Fruit fly (Drosophila melanogaster) whole organism, embryonic: ENCODE results near the gene Zw.
A peak's percentile ranks its signal among the peaks of the same experiment; 100 is the strongest.

ENCODE experiments used
- Antp ChIP-seq: fragments of 200-800 bp; sonication (Bioruptor generic); optimal IDR thresholded peaks from 3 replicates; lab custom pipeline; 2016; ENCODE audit warnings: missing biosample characterization, missing genetic modification characterization
- BEAF-32 ChIP-seq: fragments of 200-800 bp; sonication (Bioruptor generic); optimal IDR thresholded peaks from 3 replicates; lab custom pipeline; 2017; ENCODE audit warnings: missing biosample characterization, missing genetic modification characterization, mild to moderate bottlenecking, moderate library complexity, missing genetic modification reagents
- CG10565 ChIP-seq: fragments of 200-800 bp; sonication (Bioruptor generic); optimal IDR thresholded peaks from 3 replicates; lab custom pipeline; 2016; ENCODE audit warnings: missing biosample characterization, mild to moderate bottlenecking, missing genetic modification characterization
- CG10654 ChIP-seq: fragments of 200-800 bp; sonication (Bioruptor generic); optimal IDR thresholded peaks from 2 replicates; lab custom pipeline; 2016; ENCODE audit warnings: missing biosample characterization, missing genetic modification characterization
- CG11504 ChIP-seq: fragments of 200-800 bp; sonication (Bioruptor generic); optimal IDR thresholded peaks from 3 replicates; lab custom pipeline; 2019; ENCODE audit warnings: missing biosample characterization, mild to moderate bottlenecking, missing genetic modification characterization, moderate library complexity
- CG1233 ChIP-seq: fragments of 200-800 bp; sonication (Bioruptor generic); optimal IDR thresholded peaks from 4 replicates; lab custom pipeline; 2018; ENCODE audit warnings: missing biosample characterization, mild to moderate bottlenecking, missing genetic modification characterization
- CG12391 ChIP-seq: fragments of 200-800 bp; sonication (Bioruptor generic); optimal IDR thresholded peaks from 3 replicates; lab custom pipeline; 2018; ENCODE audit warnings: missing biosample characterization, mild to moderate bottlenecking, missing genetic modification characterization, moderate library complexity
- CG13424 ChIP-seq: fragments of 200-800 bp; sonication (Bioruptor generic); optimal IDR thresholded peaks from 2 replicates; lab custom pipeline; 2019; ENCODE audit warnings: missing biosample characterization, mild to moderate bottlenecking, missing genetic modification characterization, moderate library complexity
- CG13624 ChIP-seq: fragments of 200-800 bp; sonication (Bioruptor generic); optimal IDR thresholded peaks from 2 replicates; lab custom pipeline; 2016; ENCODE audit warnings: missing biosample characterization, missing genetic modification characterization
- CG14860 ChIP-seq: fragments of 200-800 bp; sonication (Bioruptor generic); IDR thresholded peaks from 3 replicates; pipeline ENCODE4 v1.3.6; 2022; ENCODE audit warnings: missing biosample characterization, missing genetic modification characterization; ENCODE audit not compliant: partially characterized antibody
- CG16779 ChIP-seq: fragments of 200-800 bp; sonication (Bioruptor generic); IDR thresholded peaks from 2 replicates; pipeline ENCODE4 v1.3.6; 2022; ENCODE audit warnings: missing biosample characterization, missing genetic modification characterization
- CG17912 ChIP-seq: fragments of 200-800 bp; sonication (Bioruptor generic); optimal IDR thresholded peaks from 2 replicates; lab custom pipeline; 2018; ENCODE audit warnings: missing biosample characterization, mild to moderate bottlenecking, missing genetic modification characterization
- CG31388 ChIP-seq: fragments of 200-800 bp; sonication (Bioruptor generic); optimal IDR thresholded peaks from 2 replicates; lab custom pipeline; 2016; ENCODE audit warnings: missing biosample characterization, missing genetic modification characterization
- CG3163 ChIP-seq: fragments of 200-800 bp; sonication (Bioruptor generic); optimal IDR thresholded peaks from 3 replicates; lab custom pipeline; 2016; ENCODE audit warnings: missing biosample characterization, missing genetic modification characterization
- CG3847 ChIP-seq: fragments of 200-800 bp; sonication (Bioruptor generic); IDR thresholded peaks from 2 replicates; pipeline ENCODE4 v1.3.6; 2022; ENCODE audit warnings: missing biosample characterization, missing genetic modification characterization
- CG6254 ChIP-seq: fragments of 200-800 bp; sonication (Bioruptor generic); optimal IDR thresholded peaks from 3 replicates; lab custom pipeline; 2017; ENCODE audit warnings: mild to moderate bottlenecking, missing biosample characterization, missing genetic modification reagents, missing genetic modification characterization
- CG6272 ChIP-seq: fragments of 200-800 bp; sonication (Bioruptor generic); IDR thresholded peaks from 2 replicates; pipeline ENCODE4 v1.3.6; 2022; ENCODE audit warnings: missing biosample characterization, missing genetic modification characterization
- CG6765 ChIP-seq: fragments of 200-800 bp; sonication (Bioruptor generic); optimal IDR thresholded peaks from 3 replicates; lab custom pipeline; 2017; ENCODE audit warnings: missing biosample characterization, mild to moderate bottlenecking, missing genetic modification characterization
- CG7786 ChIP-seq: fragments of 200-800 bp; sonication (Bioruptor generic); optimal IDR thresholded peaks from 2 replicates; lab custom pipeline; 2016; ENCODE audit warnings: missing biosample characterization, missing genetic modification characterization
- CG8944 ChIP-seq: fragments of 200-800 bp; sonication (Bioruptor generic); optimal IDR thresholded peaks from 3 replicates; lab custom pipeline; 2016; ENCODE audit warnings: missing biosample characterization, missing genetic modification characterization
- CG9609 ChIP-seq: fragments of 200-800 bp; sonication (Bioruptor generic); optimal IDR thresholded peaks from 3 replicates; lab custom pipeline; 2016; ENCODE audit warnings: missing biosample characterization, missing genetic modification characterization
- Dip3 ChIP-seq: fragments of 200-800 bp; sonication (Bioruptor generic); optimal IDR thresholded peaks from 3 replicates; lab custom pipeline; 2016; ENCODE audit warnings: missing biosample characterization, missing genetic modification characterization
- Dll ChIP-seq: fragments of 200-800 bp; sonication (Bioruptor generic); IDR thresholded peaks from 4 replicates; pipeline ENCODE4 v1.3.6; 2022; ENCODE audit warnings: missing biosample characterization, missing genetic modification characterization; ENCODE audit not compliant: partially characterized antibody
- E2f1 ChIP-seq: fragments of 200-800 bp; sonication (Bioruptor generic); IDR thresholded peaks from 2 replicates; pipeline ENCODE4 v1.3.6; 2022; ENCODE audit warnings: missing biosample characterization, missing genetic modification characterization
- Fer2 ChIP-seq: fragments of 200-800 bp; sonication (Bioruptor generic); optimal IDR thresholded peaks from 2 replicates; lab custom pipeline; 2018; ENCODE audit warnings: missing biosample characterization, mild to moderate bottlenecking, missing genetic modification characterization, moderate library complexity
- MBD-R2 ChIP-seq: fragments of 200-800 bp; sonication (Bioruptor generic); IDR thresholded peaks from 2 replicates; pipeline ENCODE4 v1.3.6; 2022; ENCODE audit warnings: missing biosample characterization, missing genetic modification characterization
- Max ChIP-seq: fragments of 200-800 bp; sonication (Bioruptor generic); optimal IDR thresholded peaks from 2 replicates; lab custom pipeline; 2016; ENCODE audit warnings: missing biosample characterization, mild to moderate bottlenecking, missing genetic modification characterization
- NfI ChIP-seq: fragments of 200-800 bp; sonication (Bioruptor generic); optimal IDR thresholded peaks from 3 replicates; lab custom pipeline; 2018; ENCODE audit warnings: missing biosample characterization, mild to moderate bottlenecking, missing genetic modification characterization, moderate library complexity
- Xrp1 ChIP-seq: fragments of 200-800 bp; sonication (Bioruptor generic); IDR thresholded peaks from 2 replicates; pipeline ENCODE4 v1.3.6; 2022; ENCODE audit warnings: missing biosample characterization, missing genetic modification characterization
- bcd ChIP-seq: fragments of 200-800 bp; sonication (Bioruptor generic); optimal IDR thresholded peaks from 2 replicates; lab custom pipeline; 2017; ENCODE audit warnings: missing biosample characterization, mild to moderate bottlenecking, missing genetic modification characterization
- btn ChIP-seq: fragments of 200-800 bp; sonication (Bioruptor generic); optimal IDR thresholded peaks from 2 replicates; lab custom pipeline; 2016; ENCODE audit warnings: missing biosample characterization, missing genetic modification characterization
- chif ChIP-seq, 2 experiments: fragments of 200-800 bp; sonication (Bioruptor generic); optimal IDR thresholded peaks; 3 replicates each; lab custom pipeline; 2016; ENCODE audit warnings: missing biosample characterization in 2 of 2, missing genetic modification characterization in 2 of 2
- crp ChIP-seq, 2 experiments: fragments of 200-800 bp; sonication (Bioruptor generic); optimal IDR thresholded peaks; 2 replicates in 1 of 2; 3 replicates in 1 of 2; lab custom pipeline; 2017; ENCODE audit warnings: missing biosample characterization in 2 of 2, missing genetic modification characterization in 2 of 2, mild to moderate bottlenecking in 1 of 2, moderate library complexity in 1 of 2
- dan ChIP-seq: fragments of 200-800 bp; sonication (Bioruptor generic); IDR thresholded peaks from 2 replicates; pipeline ENCODE4 v1.3.6; 2022; ENCODE audit warnings: missing biosample characterization, missing genetic modification characterization
- exex ChIP-seq: fragments of 200-800 bp; sonication (Bioruptor generic); optimal IDR thresholded peaks from 4 replicates; lab custom pipeline; 2018; ENCODE audit warnings: missing biosample characterization, mild to moderate bottlenecking, missing genetic modification characterization, moderate library complexity
- gcm2 ChIP-seq: fragments of 200-800 bp; sonication (Bioruptor generic); optimal IDR thresholded peaks from 2 replicates; lab custom pipeline; 2016; ENCODE audit warnings: missing biosample characterization, missing genetic modification characterization
- h ChIP-seq: fragments of >200 bp; optimal IDR thresholded peaks from 2 replicates; lab custom pipeline; 2017
- jumu ChIP-seq: fragments of 200-800 bp; sonication (Bioruptor generic); optimal IDR thresholded peaks from 3 replicates; lab custom pipeline; 2016; ENCODE audit warnings: missing biosample characterization, missing genetic modification characterization
- ken ChIP-seq: fragments of 200-800 bp; sonication (Bioruptor generic); IDR thresholded peaks from 3 replicates; pipeline ENCODE4 v1.3.6; 2022; ENCODE audit warnings: missing biosample characterization, missing genetic modification characterization
- lilli ChIP-seq: fragments of 200-800 bp; sonication (Bioruptor generic); optimal IDR thresholded peaks from 3 replicates; lab custom pipeline; 2016; ENCODE audit warnings: missing biosample characterization, missing genetic modification characterization
- maf-S ChIP-seq: fragments of 200-800 bp; sonication (Bioruptor generic); optimal IDR thresholded peaks from 2 replicates; lab custom pipeline; 2016; ENCODE audit warnings: missing biosample characterization, missing genetic modification characterization
- odd ChIP-seq: fragments of 200-800 bp; sonication (Bioruptor generic); optimal IDR thresholded peaks from 2 replicates; lab custom pipeline; 2017; ENCODE audit warnings: missing biosample characterization, mild to moderate bottlenecking, missing genetic modification characterization
- otp ChIP-seq: fragments of 200-800 bp; sonication (Bioruptor generic); IDR thresholded peaks from 3 replicates; pipeline ENCODE4, ENCODE4 v1.3.6; 2022; ENCODE audit warnings: missing biosample characterization, missing genetic modification characterization
- prd ChIP-seq, 3 experiments: fragments of >200 bp in 2 of 3; fragments of 200-800 bp in 1 of 3; sonication (Bioruptor generic) in 1 of 3; optimal IDR thresholded peaks in 2 of 3; IDR thresholded peaks in 1 of 3; 2 replicates in 2 of 3; 3 replicates in 1 of 3; pipeline versions ENCODE4 v1.3.6 to Lab custom; 2017 to 2022; ENCODE audit warnings: missing biosample characterization in 1 of 3, missing genetic modification characterization in 1 of 3
- pum ChIP-seq: fragments of 200-800 bp; sonication (Bioruptor generic); optimal IDR thresholded peaks from 2 replicates; lab custom pipeline; 2016; ENCODE audit warnings: missing biosample characterization, missing genetic modification characterization
- sd ChIP-seq: fragments of 200-800 bp; sonication (Bioruptor generic); optimal IDR thresholded peaks from 3 replicates; lab custom pipeline; 2018; ENCODE audit warnings: missing biosample characterization, mild to moderate bottlenecking, missing genetic modification characterization, moderate library complexity
- sim ChIP-seq: fragments of 200-800 bp; sonication (Bioruptor generic); IDR thresholded peaks from 2 replicates; pipeline ENCODE4 v1.3.6; 2022; ENCODE audit warnings: missing biosample characterization, missing genetic modification characterization
- sob ChIP-seq: fragments of 200-800 bp; sonication (Bioruptor generic); IDR thresholded peaks from 2 replicates; pipeline ENCODE4 v1.3.6; 2022; ENCODE audit warnings: missing biosample characterization, missing genetic modification characterization
- tap ChIP-seq: fragments of 200-800 bp; optimal IDR thresholded peaks from 3 replicates; lab custom pipeline; 2019; ENCODE audit warnings: missing biosample characterization, mild to moderate bottlenecking, missing genetic modification characterization, moderate library complexity
- z ChIP-seq: fragments of 200-800 bp; sonication (Bioruptor generic); IDR thresholded peaks from 3 replicates; pipeline ENCODE4 v1.3.6; 2022; ENCODE audit warnings: missing biosample characterization, missing genetic modification characterization

Zw gene

dm6 chrX:19665684-19666141 is 1.3 kb upstream of the Zw start (continued):
- 0 out of 2 replicates have a peak, but pooled peaks have one; percentile 23 for TF ChIP-seq MBD-R2
- 0 out of 3 replicates have a peak, but pooled peaks have one; percentile 30 for TF ChIP-seq CG14860 (GFP tag; lab: Robert Waterston, UW)
- peak; percentile 27; the same call in 1 of the 2 replicates for TF ChIP-seq E2f1 (GFP tag; lab: Robert Waterston, UW)
- peak; percentile 50 for TF ChIP-seq CG13624 (GFP tag; lab: Kevin White, UChicago)
- TF ChIP-seq CG7786 (GFP tag; lab: Kevin White, UChicago) = peak; percentile 53
- TF ChIP-seq CG6765 (GFP tag; lab: Kevin White, UChicago) = no peak
- peak; percentile 75 for TF ChIP-seq sob
- 0 out of 2 replicates have a peak, but pooled peaks have one; percentile 27 for TF ChIP-seq Xrp1 (GFP tag; lab: Robert Waterston, UW)
- TF ChIP-seq Fer2 (tag; lab: Kevin White, UChicago) = no peak
- TF ChIP-seq maf-S (GFP tag; lab: Kevin White, UChicago) = no peak
- no peak for TF ChIP-seq CG10565 (GFP tag; lab: Kevin White, UChicago)
- TF ChIP-seq exex (tag; lab: Kevin White, UChicago) = no peak
- no peak for TF ChIP-seq sim (GFP tag; lab: Robert Waterston, UW)
- TF ChIP-seq lilli = peak; percentile 54
- no peak for TF ChIP-seq CG6254
- peak; percentile 30; the same call in 1 of the 3 replicates for TF ChIP-seq ken (GFP tag; lab: Robert Waterston, UW)
- TF ChIP-seq h (lab: Kevin White, UChicago) = no peak
- no peak for TF ChIP-seq dan (GFP tag; lab: Robert Waterston, UW)
- peak; percentile 27 for TF ChIP-seq jumu (GFP tag; lab: Kevin White, UChicago)
- peak; percentile 21 for TF ChIP-seq Dip3 (GFP tag; lab: Kevin White, UChicago)
- TF ChIP-seq pum (GFP tag; lab: Kevin White, UChicago) = peak; percentile 24
- 0 out of 3 replicates have a peak, but pooled peaks have one; percentile 22 for TF ChIP-seq otp
- TF ChIP-seq CG3847 (GFP tag; lab: Robert Waterston, UW) = peak; percentile 65
- peak; percentile 23 for TF ChIP-seq CG13424
- TF ChIP-seq CG1233 (GFP tag; lab: Kevin White, UChicago) = no peak
- TF ChIP-seq CG12391 (tag; lab: Kevin White, UChicago) = peak; percentile 13
- TF ChIP-seq crp (GFP tag; optimal IDR thresholded peaks at IDR 0.05; lab: Kevin White, UChicago) = peak in 1 of 2 experiments; percentile 23
- TF ChIP-seq Dll (GFP tag; lab: Robert Waterston, UW) = peak; percentile 35; the same call in 1 of the 4 replicates
- no peak for TF ChIP-seq odd (GFP tag; lab: Kevin White, UChicago)
- TF ChIP-seq BEAF-32 (GFP tag; lab: Kevin White, UChicago) = no peak
- no peak for TF ChIP-seq btn (GFP tag; lab: Kevin White, UChicago)

- TF ChIP-seq CG11504 (tag; lab: Kevin White, UChicago) (no peak), CG3163 (no peak), chif (GFP tag; optimal IDR thresholded peaks at IDR 0.05; lab: Kevin White, UChicago) (no peak), tap (tag; lab: Kevin White, UChicago) (no peak), CG8944 (GFP tag; lab: Kevin White, UChicago) (no peak), CG16779 (no peak), CG31388 (no peak), prd (optimal IDR thresholded peaks at IDR 0.05; lab: Kevin White, UChicago) (no peak), prd (GFP tag; IDR thresholded peaks at IDR 0.05; lab: Robert Waterston, UW) (no peak), Antp (GFP tag; lab: Kevin White, UChicago) (no peak), CG9609 (GFP tag; lab: Kevin White, UChicago) (no peak), CG17912 (GFP tag; lab: Kevin White, UChicago) (no peak), NfI (GFP tag; lab: Kevin White, UChicago) (no peak), z (GFP tag; lab: Robert Waterston, UW) (0 out of 3 replicates have a peak, but pooled peaks have one; percentile 50), Max (GFP tag; lab: Kevin White, UChicago) (no peak), gcm2 (GFP tag; lab: Kevin White, UChicago) (no peak), CG6272 (GFP tag; lab: Robert Waterston, UW) (no peak), CG10654 (GFP tag; lab: Kevin White, UChicago) (no peak), bcd (GFP tag; lab: Kevin White, UChicago) (no peak), sd (tag; lab: Kevin White, UChicago) (no peak)
These were observed 522 bp downstream of the Zw start for dm6 chrX:19667444-19668104.
